Fruit fly (Drosophila melanogaster) whole organism, embryonic: ENCODE measurements around the gene CG11251.

ENCODE experiments used
- Atf3 ChIP-seq: fragments of 200-800 bp; sonication (Bioruptor generic); optimal IDR thresholded peaks from 3 replicates; lab custom pipeline; 2016; ENCODE audit warnings: missing biosample characterization, missing genetic modification characterization
- CG10654 ChIP-seq: fragments of 200-800 bp; sonication (Bioruptor generic); optimal IDR thresholded peaks from 2 replicates; lab custom pipeline; 2016; ENCODE audit warnings: missing biosample characterization, missing genetic modification characterization
- CG17612 ChIP-seq: fragments of 200-800 bp; sonication (Bioruptor generic); IDR thresholded peaks from 2 replicates; pipeline ENCODE4 v1.3.6; 2022; ENCODE audit warnings: missing biosample characterization, missing genetic modification characterization
- CG18011 ChIP-seq: fragments of 200-800 bp; sonication (Bioruptor generic); optimal IDR thresholded peaks from 2 replicates; lab custom pipeline; 2017; ENCODE audit warnings: missing biosample characterization, missing genetic modification characterization, mild to moderate bottlenecking, moderate library complexity, missing genotype
- CG18476 ChIP-seq: fragments of 200-800 bp; sonication (Bioruptor generic); optimal IDR thresholded peaks from 2 replicates; lab custom pipeline; 2016; ENCODE audit warnings: missing biosample characterization, mild to moderate bottlenecking, missing genetic modification characterization
- CG18764 ChIP-seq: fragments of 200-800 bp; sonication (Bioruptor generic); optimal IDR thresholded peaks from 3 replicates; lab custom pipeline; 2016; ENCODE audit warnings: missing biosample characterization, missing genetic modification characterization
- CG2875 ChIP-seq: fragments of 200-800 bp; sonication (Bioruptor generic); optimal IDR thresholded peaks from 2 replicates; lab custom pipeline; 2017; ENCODE audit warnings: missing biosample characterization, mild to moderate bottlenecking, missing genetic modification characterization, missing genetic modification reagents
- CG31224 ChIP-seq: fragments of 200-800 bp; sonication (Bioruptor generic); IDR thresholded peaks from 2 replicates; pipeline ENCODE4 v1.3.6; 2022; ENCODE audit warnings: missing biosample characterization, missing genetic modification characterization
- CG4282 ChIP-seq: fragments of 200-800 bp; sonication (Bioruptor generic); optimal IDR thresholded peaks from 2 replicates; lab custom pipeline; 2016; ENCODE audit warnings: missing biosample characterization, missing genetic modification characterization
- CG4424 ChIP-seq: fragments of 200-800 bp; sonication (Bioruptor generic); optimal IDR thresholded peaks from 3 replicates; lab custom pipeline; 2016; ENCODE audit warnings: missing biosample characterization, missing genetic modification characterization
- CG4617 ChIP-seq: fragments of 200-800 bp; sonication (Bioruptor generic); optimal IDR thresholded peaks from 3 replicates; lab custom pipeline; 2016; ENCODE audit warnings: missing biosample characterization, missing genetic modification characterization, borderline replicate concordance
- CG7786 ChIP-seq: fragments of 200-800 bp; sonication (Bioruptor generic); optimal IDR thresholded peaks from 2 replicates; lab custom pipeline; 2016; ENCODE audit warnings: missing biosample characterization, missing genetic modification characterization
- CG7928 ChIP-seq: fragments of 200-800 bp; sonication (Bioruptor generic); optimal IDR thresholded peaks from 2 replicates; lab custom pipeline; 2017; ENCODE audit warnings: missing biosample characterization, mild to moderate bottlenecking, missing genetic modification characterization
- CG8944 ChIP-seq: fragments of 200-800 bp; sonication (Bioruptor generic); optimal IDR thresholded peaks from 3 replicates; lab custom pipeline; 2016; ENCODE audit warnings: missing biosample characterization, missing genetic modification characterization
- E2f1 ChIP-seq: fragments of 200-800 bp; sonication (Bioruptor generic); IDR thresholded peaks from 2 replicates; pipeline ENCODE4 v1.3.6; 2022; ENCODE audit warnings: missing biosample characterization, missing genetic modification characterization
- Elba2 ChIP-seq: fragments of 200-800 bp; sonication (Bioruptor generic); optimal IDR thresholded peaks from 3 replicates; lab custom pipeline; 2016; ENCODE audit warnings: missing biosample characterization, missing genetic modification characterization
- Ets65A ChIP-seq: fragments of 200-800 bp; sonication (Bioruptor generic); peaks from one replicate; lab custom pipeline; 2016; ENCODE audit warnings: missing biosample characterization, missing genetic modification characterization
- Gsc ChIP-seq: fragments of 200-800 bp; sonication (Bioruptor generic); IDR thresholded peaks from 2 replicates; pipeline ENCODE4 v1.3.6; 2022; ENCODE audit warnings: missing biosample characterization, missing genetic modification characterization
- H2.0 ChIP-seq: fragments of 200-800 bp; sonication (Bioruptor generic); IDR thresholded peaks from 2 replicates; pipeline ENCODE4 v1.3.6; 2022; ENCODE audit warnings: missing biosample characterization, missing genetic modification characterization
- HLH4C ChIP-seq: fragments of 200-800 bp; sonication (Bioruptor generic); IDR thresholded peaks from 3 replicates; pipeline ENCODE4 v1.3.6; 2022; ENCODE audit warnings: missing biosample characterization, missing genetic modification characterization; ENCODE audit not compliant: partially characterized antibody
- HLH54F ChIP-seq: fragments of 200-800 bp; sonication (Bioruptor generic); optimal IDR thresholded peaks from 3 replicates; lab custom pipeline; 2016; ENCODE audit warnings: missing biosample characterization, missing genetic modification characterization
- Hr3 ChIP-seq: fragments of 200-800 bp; sonication (Bioruptor generic); optimal IDR thresholded peaks from 3 replicates; lab custom pipeline; 2016; ENCODE audit warnings: missing biosample characterization, missing genetic modification characterization
- NC2α ChIP-seq: fragments of 200-800 bp; sonication (Bioruptor generic); optimal IDR thresholded peaks from 2 replicates; lab custom pipeline; 2016; ENCODE audit warnings: missing biosample characterization, missing genetic modification characterization
- Optix ChIP-seq: fragments of 200-800 bp; sonication (Bioruptor generic); IDR thresholded peaks from 3 replicates; pipeline ENCODE4 v1.3.6; 2022; ENCODE audit warnings: missing biosample characterization, missing genetic modification characterization
- Sox100B ChIP-seq: fragments of 200-800 bp; sonication (Bioruptor generic); optimal IDR thresholded peaks from 3 replicates; lab custom pipeline; 2018; ENCODE audit warnings: missing biosample characterization, mild to moderate bottlenecking, missing genetic modification characterization
- Sry-β ChIP-seq: fragments of 200-800 bp; sonication (Bioruptor generic); optimal IDR thresholded peaks from 2 replicates; lab custom pipeline; 2018; ENCODE audit warnings: missing biosample characterization, mild to moderate bottlenecking, missing genetic modification characterization, moderate library complexity
- ap ChIP-seq: fragments of 200-800 bp; sonication (Bioruptor generic); IDR thresholded peaks from 2 replicates; pipeline ENCODE4 v1.3.6; 2022; ENCODE audit warnings: missing biosample characterization, missing genetic modification characterization
- ash1 ChIP-seq: fragments of 200-800 bp; sonication (Bioruptor generic); optimal IDR thresholded peaks from 2 replicates; lab custom pipeline; 2018; ENCODE audit warnings: missing biosample characterization, mild to moderate bottlenecking, missing genetic modification characterization
- cato ChIP-seq: fragments of 200-800 bp; sonication (Bioruptor generic); optimal IDR thresholded peaks from 2 replicates; lab custom pipeline; 2016; ENCODE audit warnings: missing biosample characterization, missing genetic modification characterization, borderline replicate concordance
- dan ChIP-seq: fragments of 200-800 bp; sonication (Bioruptor generic); IDR thresholded peaks from 2 replicates; pipeline ENCODE4 v1.3.6; 2022; ENCODE audit warnings: missing biosample characterization, missing genetic modification characterization
- dati ChIP-seq: fragments of 200-800 bp; sonication (Bioruptor generic); IDR thresholded peaks from 2 replicates; pipeline ENCODE4 v1.3.6; 2022; ENCODE audit warnings: missing biosample characterization, missing genetic modification characterization
- esg ChIP-seq: fragments of 200-800 bp; sonication (Bioruptor generic); conservative IDR thresholded peaks from 2 replicates; pipeline ENCODE4 v1.3.6; 2022; ENCODE audit warnings: missing biosample characterization, missing genetic modification characterization
- ftz-f1 ChIP-seq: fragments of 200-800 bp; sonication (Bioruptor generic); optimal IDR thresholded peaks from 2 replicates; lab custom pipeline; 2016; ENCODE audit warnings: missing biosample characterization, missing genetic modification characterization
- fu2 ChIP-seq: fragments of 200-800 bp; sonication (Bioruptor generic); optimal IDR thresholded peaks from 2 replicates; lab custom pipeline; 2016; ENCODE audit warnings: missing biosample characterization, missing genetic modification characterization
- mld ChIP-seq: fragments of 200-800 bp; sonication (Bioruptor generic); IDR thresholded peaks from 3 replicates; pipeline ENCODE4 v1.3.6; 2022; ENCODE audit warnings: missing biosample characterization, missing genetic modification characterization; ENCODE audit not compliant: partially characterized antibody
- pan ChIP-seq, 4 experiments: fragments of >200 bp in 3 of 4; fragments of 200-800 bp in 1 of 4; sonication (Bioruptor generic) in 1 of 4; optimal IDR thresholded peaks in 3 of 4; IDR thresholded peaks in 1 of 4; 2 replicates each; pipeline versions ENCODE4 v1.3.6 to Lab custom; 2017 to 2022; ENCODE audit warnings: missing biosample characterization in 2 of 4, missing genetic modification characterization in 2 of 4, mixed read lengths in 1 of 4
- pnt ChIP-seq: fragments of 200-800 bp; sonication (Bioruptor generic); optimal IDR thresholded peaks from 3 replicates; lab custom pipeline; 2016; ENCODE audit warnings: missing biosample characterization, missing genetic modification characterization
- sd ChIP-seq: fragments of 200-800 bp; sonication (Bioruptor generic); optimal IDR thresholded peaks from 3 replicates; lab custom pipeline; 2018; ENCODE audit warnings: missing biosample characterization, mild to moderate bottlenecking, missing genetic modification characterization, moderate library complexity
- sens-2 ChIP-seq: fragments of 200-800 bp; sonication (Bioruptor generic); IDR thresholded peaks from 2 replicates; pipeline ENCODE4 v1.3.6; 2022; ENCODE audit warnings: missing biosample characterization, missing genetic modification characterization
- sim ChIP-seq: fragments of 200-800 bp; sonication (Bioruptor generic); IDR thresholded peaks from 2 replicates; pipeline ENCODE4 v1.3.6; 2022; ENCODE audit warnings: missing biosample characterization, missing genetic modification characterization
- sima ChIP-seq: fragments of 200-800 bp; sonication (Bioruptor generic); optimal IDR thresholded peaks from 2 replicates; lab custom pipeline; 2016; ENCODE audit warnings: missing biosample characterization, missing genetic modification characterization
- sqz ChIP-seq: fragments of 200-800 bp; sonication (Bioruptor generic); optimal IDR thresholded peaks from 3 replicates; lab custom pipeline; 2018; ENCODE audit warnings: missing biosample characterization, mild to moderate bottlenecking, missing genetic modification characterization
- tio ChIP-seq: fragments of 200-800 bp; sonication (Bioruptor generic); optimal IDR thresholded peaks from 2 replicates; lab custom pipeline; 2017; ENCODE audit warnings: missing biosample characterization, missing genetic modification characterization, inconsistent platforms
- tup ChIP-seq: fragments of 200-800 bp; sonication (Bioruptor generic); optimal IDR thresholded peaks from 2 replicates; lab custom pipeline; 2016; ENCODE audit warnings: missing biosample characterization, mild to moderate bottlenecking, missing genetic modification characterization, moderate library complexity
- vnd ChIP-seq: fragments of 200-800 bp; sonication (Bioruptor generic); IDR thresholded peaks from 3 replicates; pipeline ENCODE4 v1.3.6; 2022; ENCODE audit warnings: missing biosample characterization, missing genetic modification characterization; ENCODE audit not compliant: partially characterized antibody
- vvl ChIP-seq: fragments of 200-800 bp; sonication (Bioruptor generic); IDR thresholded peaks from 2 replicates; pipeline ENCODE4 v1.3.6; 2022; ENCODE audit warnings: missing biosample characterization, missing genetic modification characterization
- wdn ChIP-seq: fragments of 200-800 bp; sonication (Bioruptor generic); IDR thresholded peaks from 2 replicates; pipeline ENCODE4 v1.3.6; 2022; ENCODE audit warnings: missing biosample characterization, missing genetic modification characterization
- z ChIP-seq: fragments of 200-800 bp; sonication (Bioruptor generic); IDR thresholded peaks from 3 replicates; pipeline ENCODE4 v1.3.6; 2022; ENCODE audit warnings: missing biosample characterization, missing genetic modification characterization
- zfh2 ChIP-seq: fragments of 200-800 bp; sonication (Bioruptor generic); optimal IDR thresholded peaks from 2 replicates; lab custom pipeline; 2016; ENCODE audit warnings: missing biosample characterization, missing genetic modification characterization

The CG11251 gene

dm6 chr3L:13041292-13042067 is 48.3 kb downstream of the CG11251 start, which contains the start of gene RpS4 (continued):
- TF ChIP-seq tup (GFP tag; lab: Kevin White, UChicago): peak; percentile 28
- peak; percentile 79 for TF ChIP-seq dati (GFP tag; lab: Robert Waterston, UW)
- TF ChIP-seq CG18011: peak; percentile 98
- peak; percentile 77 for TF ChIP-seq CG17612 (GFP tag; lab: Robert Waterston, UW)
- peak; percentile 69 for TF ChIP-seq CG18764 (GFP tag; lab: Kevin White, UChicago)
- peak; percentile 68 for TF ChIP-seq CG4282 (GFP tag; lab: Kevin White, UChicago)
- TF ChIP-seq wdn (GFP tag; lab: Robert Waterston, UW): peak; percentile 77
- TF ChIP-seq esg: peak; percentile 40
- peak; percentile 91 for TF ChIP-seq vvl (GFP tag; lab: Robert Waterston, UW)
- peak; percentile 75 for TF ChIP-seq Optix (GFP tag; lab: Robert Waterston, UW)
- no peak for TF ChIP-seq pan (optimal IDR thresholded peaks at IDR 0.05; lab: Kevin White, UChicago)
- TF ChIP-seq pan (GFP tag; optimal IDR thresholded peaks at IDR 0.05 in 1 of 2, IDR thresholded peaks at IDR 0.05 in 1 of 2): peak in 1 of 2 experiments; percentile 85
- peak; percentile 80 for TF ChIP-seq sima (GFP tag; lab: Kevin White, UChicago)
- TF ChIP-seq ftz-f1 (GFP tag; lab: Kevin White, UChicago): peak; percentile 65
- no peak for TF ChIP-seq mld (GFP tag; lab: Robert Waterston, UW)
- TF ChIP-seq Sry-β: peak; percentile 71
- TF ChIP-seq sd (tag; lab: Kevin White, UChicago): peak; percentile 31
- TF ChIP-seq CG7928 (GFP tag; lab: Kevin White, UChicago): peak; percentile 73
- TF ChIP-seq sens-2 (GFP tag; lab: Robert Waterston, UW): peak; percentile 92
- TF ChIP-seq CG4424 (GFP tag; lab: Kevin White, UChicago): peak; percentile 80
- TF ChIP-seq sqz (GFP tag; lab: Kevin White, UChicago): peak; percentile 93
- TF ChIP-seq pnt (GFP tag; lab: Kevin White, UChicago): peak; percentile 63
- peak; percentile 61 for TF ChIP-seq NC2α (GFP tag; lab: Kevin White, UChicago)
- no peak for TF ChIP-seq tio (GFP tag; lab: Kevin White, UChicago)
- peak; percentile 83 for TF ChIP-seq sim
- peak; percentile 97 for TF ChIP-seq ash1 (GFP tag; lab: Kevin White, UChicago)
- peak; percentile 72 for TF ChIP-seq CG7786 (GFP tag; lab: Kevin White, UChicago)
- TF ChIP-seq Hr3 (GFP tag; lab: Kevin White, UChicago): peak; percentile 66
- TF ChIP-seq CG10654 (GFP tag; lab: Kevin White, UChicago): peak; percentile 74
- peak; percentile 64; the same call in 1 of the 2 replicates for TF ChIP-seq CG31224 (GFP tag; lab: Robert Waterston, UW)
- TF ChIP-seq cato (GFP tag; lab: Kevin White, UChicago): peak; percentile 53
- peak; percentile 94 for TF ChIP-seq CG2875 (GFP tag; lab: Kevin White, UChicago)
- TF ChIP-seq Atf3 (GFP tag; lab: Kevin White, UChicago): peak; percentile 75
- peak; percentile 38 for TF ChIP-seq Elba2 (GFP tag; lab: Kevin White, UChicago)
- peak; percentile 53 for TF ChIP-seq CG18476 (GFP tag; lab: Kevin White, UChicago)
- peak; percentile 80 for TF ChIP-seq zfh2 (GFP tag; lab: Kevin White, UChicago)
- TF ChIP-seq E2f1: peak; percentile 84
- TF ChIP-seq HLH4C: peak; percentile 35; the same call in 1 of the 3 replicates
- peak; percentile 80 for TF ChIP-seq Sox100B (GFP tag; lab: Kevin White, UChicago)
- no peak for TF ChIP-seq Gsc (GFP tag; lab: Robert Waterston, UW)
- TF ChIP-seq H2.0 (GFP tag; lab: Robert Waterston, UW): peak; percentile 79
- TF ChIP-seq vnd (GFP tag; lab: Robert Waterston, UW): no peak
- peak; percentile 73 for TF ChIP-seq fu2 (GFP tag; lab: Kevin White, UChicago)
- peak; percentile 98 for TF ChIP-seq Ets65A (GFP tag; lab: Kevin White, UChicago)
- TF ChIP-seq z: peak; percentile 50; the same call in 1 of the 3 replicates
- TF ChIP-seq dan (GFP tag; lab: Robert Waterston, UW): no peak
- peak; percentile 68 for TF ChIP-seq CG4617 (GFP tag; lab: Kevin White, UChicago)
- peak; percentile 69 for TF ChIP-seq ap (GFP tag; lab: Robert Waterston, UW)
- TF ChIP-seq HLH54F (GFP tag; lab: Kevin White, UChicago): peak; percentile 75
- peak; percentile 74 for TF ChIP-seq CG8944
